Worm (Caenorhabditis elegans) whole organism, midembryonic: ENCODE measurements around the gene F55C12.2.

ENCODE experiments used
- T22C8.4 ChIP-seq: fragments of 200-800 bp; sonication (Bioruptor generic); IDR thresholded peaks from 2 replicates; pipeline ENCODE4 v1.3.6; 2022; ENCODE audit warnings: missing genetic modification characterization, missing compliant biosample characterization
- cog-1 ChIP-seq: sonication (generic microtip); optimal IDR thresholded peaks from 2 replicates; lab custom pipeline; 2016; ENCODE audit warnings: missing genetic modification characterization, missing compliant biosample characterization
- flt-1 ChIP-seq: fragments of 200-800 bp; sonication (Bioruptor generic); IDR thresholded peaks from 2 replicates; pipeline ENCODE4 v1.3.6; 2022; ENCODE audit warnings: missing genetic modification characterization, missing compliant biosample characterization
- klf-2 ChIP-seq: fragments of 200-800 bp; sonication (Bioruptor generic); conservative IDR thresholded peaks from 2 replicates; pipeline ENCODE4 v1.3.6; 2022; ENCODE audit warnings: missing genetic modification reagents, missing genetic modification characterization, missing compliant biosample characterization
- med-1 ChIP-seq: sonication (generic microtip); optimal IDR thresholded peaks from 2 replicates; lab custom pipeline; 2017; ENCODE audit warnings: missing genetic modification characterization, mild to moderate bottlenecking, missing compliant biosample characterization, antibody characterized with exemption, missing genetic modification reagents; ENCODE audit not compliant: insufficient read depth
- ref-1 ChIP-seq: fragments of 200-800 bp; sonication (Bioruptor generic); conservative IDR thresholded peaks from 2 replicates; pipeline ENCODE4 v1.3.6; 2022; ENCODE audit warnings: missing genetic modification reagents, missing genetic modification characterization, missing compliant biosample characterization
- tab-1 ChIP-seq: fragments of 200-800 bp; sonication (Bioruptor generic); IDR thresholded peaks from 2 replicates; pipeline ENCODE4 v1.3.6; 2022; ENCODE audit warnings: missing genetic modification characterization, missing compliant biosample characterization
- ztf-23 ChIP-seq: fragments of 200-800 bp; sonication (Bioruptor generic); IDR thresholded peaks from 2 replicates; pipeline ENCODE4 v1.3.6; 2022; ENCODE audit warnings: missing genetic modification reagents, missing genetic modification characterization, missing compliant biosample characterization
- ztf-29 ChIP-seq: fragments of 200-800 bp; sonication (Bioruptor generic); IDR thresholded peaks from 2 replicates; pipeline ENCODE4 v1.3.6; 2022; ENCODE audit warnings: missing genetic modification reagents, missing genetic modification characterization, missing compliant biosample characterization

Gene F55C12.2

DNA sequence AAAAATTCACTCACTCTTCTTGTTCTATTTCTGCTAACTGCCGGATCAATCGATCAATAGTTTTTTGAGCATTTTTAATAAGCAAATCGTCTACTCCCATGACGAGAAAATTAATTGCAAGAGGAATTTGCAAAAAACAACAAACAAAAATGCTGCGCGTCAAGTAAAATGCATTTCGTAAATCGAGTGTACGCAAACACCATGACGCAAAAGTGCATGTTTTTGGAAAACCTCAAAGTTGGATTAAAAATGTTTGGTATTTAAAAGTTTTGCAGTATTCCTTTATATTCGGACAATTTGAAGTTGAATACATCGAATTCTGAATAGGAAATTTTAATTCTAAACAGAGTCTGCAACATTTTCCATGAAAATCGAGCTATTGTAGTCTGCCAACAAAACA lies 37.4 kb upstream of the F55C12.2 start, which contains the start of gene ZK1248.19:
ZK1248.19 (minus strand) TSS at position 188 of the 400 bp plus-strand sequence.
- TF ChIP-seq T22C8.4 (GFP tag; lab: Robert Waterston, UW), result no peak
- no peak for TF ChIP-seq cog-1 (tag; lab: Kevin White, UChicago)
- TF ChIP-seq klf-2 (GFP tag; lab: Robert Waterston, UW), result no peak
- no peak for TF ChIP-seq tab-1 (GFP tag; lab: Robert Waterston, UW)
- no peak for TF ChIP-seq ref-1 (GFP tag; lab: Robert Waterston, UW)
- TF ChIP-seq med-1 (GFP tag; lab: Kevin White, UChicago), result no peak
- no peak for TF ChIP-seq ztf-29 (GFP tag; lab: Robert Waterston, UW)
- no peak for TF ChIP-seq ztf-23
- no peak for TF ChIP-seq flt-1

DNA sequence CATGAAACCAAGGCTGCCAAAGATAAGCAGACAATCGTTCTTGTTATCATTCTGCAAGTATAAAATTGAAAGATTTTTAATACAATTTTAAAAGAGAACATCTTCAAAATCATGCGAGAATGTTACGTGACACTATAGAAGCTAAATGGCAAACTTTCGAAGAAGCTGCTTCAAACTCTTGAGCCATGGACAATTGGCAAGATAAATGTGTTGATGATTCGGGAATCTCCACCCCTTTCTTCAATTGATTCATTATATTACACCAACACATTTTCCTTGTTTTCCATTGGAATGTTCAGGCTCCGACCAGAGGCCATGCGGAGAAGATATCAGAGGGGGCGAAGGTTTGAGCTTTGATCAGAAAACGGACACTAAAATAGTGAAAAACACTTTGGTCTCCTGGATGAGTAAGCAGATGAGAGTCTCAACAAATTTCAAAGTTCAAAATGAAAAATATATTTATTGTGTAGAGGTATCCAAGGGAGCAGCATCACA lies 35.5 kb upstream of the F55C12.2 start, which contains the start of gene lec-5:
lec-5 (minus strand) TSS at position 51 of the 495 bp plus-strand sequence.
- no peak for TF ChIP-seq med-1 (GFP tag; lab: Kevin White, UChicago)
- TF ChIP-seq T22C8.4 (GFP tag; lab: Robert Waterston, UW), result no peak
- TF ChIP-seq tab-1 (GFP tag; lab: Robert Waterston, UW), result no peak
- no peak for TF ChIP-seq cog-1 (tag; lab: Kevin White, UChicago)
- TF ChIP-seq ztf-29 (GFP tag; lab: Robert Waterston, UW), result no peak
- TF ChIP-seq ztf-23, result no peak
- no peak for TF ChIP-seq ref-1 (GFP tag; lab: Robert Waterston, UW)
- TF ChIP-seq klf-2 (GFP tag; lab: Robert Waterston, UW), result no peak
- TF ChIP-seq flt-1, result no peak

DNA sequence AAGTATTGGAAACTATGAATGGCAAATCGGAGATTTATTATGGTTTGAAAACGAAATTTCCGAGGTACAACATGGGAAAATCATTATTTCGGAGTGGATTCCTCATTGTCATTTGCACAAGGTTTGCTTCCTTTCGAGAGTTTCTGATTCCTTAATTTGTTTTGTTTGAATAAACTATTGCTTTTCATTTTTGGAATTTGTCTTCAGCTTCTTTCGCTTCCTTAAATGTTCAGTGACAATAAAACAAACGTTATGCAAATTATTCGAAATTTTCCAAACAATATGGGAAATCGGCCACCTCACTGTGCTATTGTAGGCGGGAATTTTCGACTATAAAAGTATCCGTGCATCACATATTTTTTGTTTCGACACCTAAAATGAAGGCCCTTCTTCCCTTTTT lies 34.7 kb upstream of the F55C12.2 start, which contains the start of gene nep-25:
nep-25 (plus strand) TSS at position 375 of the 400 bp plus-strand sequence.
- TF ChIP-seq klf-2 (GFP tag; lab: Robert Waterston, UW) (no peak), med-1 (GFP tag; lab: Kevin White, UChicago) (no peak), flt-1 (no peak)

DNA sequence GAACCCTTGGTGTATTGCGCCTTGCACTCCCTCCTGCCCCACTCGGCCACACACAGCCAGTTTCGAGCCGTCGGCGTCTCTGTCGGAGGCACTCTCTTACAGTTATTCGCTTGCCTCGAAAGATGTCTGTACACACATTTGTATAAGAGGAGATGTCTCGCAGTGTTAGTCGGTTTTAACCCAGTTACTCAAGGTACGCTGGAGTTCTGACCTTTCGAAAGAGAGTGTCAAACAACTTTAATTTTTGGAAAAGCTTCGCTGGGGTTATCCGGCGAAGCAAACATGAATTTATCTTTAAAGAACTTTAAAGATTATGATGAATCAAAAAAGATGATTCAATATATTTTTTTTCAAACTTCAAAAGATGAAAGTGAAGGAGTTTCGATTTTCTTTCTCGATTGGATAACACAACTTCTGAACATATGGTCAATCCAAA lies 31.9 kb upstream of the F55C12.2 start:
- TF ChIP-seq cog-1 (tag; lab: Kevin White, UChicago), result peak; percentile 99
- TF ChIP-seq T22C8.4 (GFP tag; lab: Robert Waterston, UW), result peak; percentile 74; the same call in 1 of the 2 replicates
- TF ChIP-seq tab-1 (GFP tag; lab: Robert Waterston, UW), result peak; percentile 61; the same call in 1 of the 2 replicates
- no peak for TF ChIP-seq ref-1 (GFP tag; lab: Robert Waterston, UW)
- TF ChIP-seq flt-1, result peak; percentile 90
- TF ChIP-seq klf-2 (GFP tag; lab: Robert Waterston, UW), result peak; percentile 53; the same call in 1 of the 2 replicates
- TF ChIP-seq med-1 (GFP tag; lab: Kevin White, UChicago), result peak; percentile 34
- TF ChIP-seq ztf-23, result peak; percentile 90
- peak; percentile 83 for TF ChIP-seq ztf-29 (GFP tag; lab: Robert Waterston, UW)

DNA sequence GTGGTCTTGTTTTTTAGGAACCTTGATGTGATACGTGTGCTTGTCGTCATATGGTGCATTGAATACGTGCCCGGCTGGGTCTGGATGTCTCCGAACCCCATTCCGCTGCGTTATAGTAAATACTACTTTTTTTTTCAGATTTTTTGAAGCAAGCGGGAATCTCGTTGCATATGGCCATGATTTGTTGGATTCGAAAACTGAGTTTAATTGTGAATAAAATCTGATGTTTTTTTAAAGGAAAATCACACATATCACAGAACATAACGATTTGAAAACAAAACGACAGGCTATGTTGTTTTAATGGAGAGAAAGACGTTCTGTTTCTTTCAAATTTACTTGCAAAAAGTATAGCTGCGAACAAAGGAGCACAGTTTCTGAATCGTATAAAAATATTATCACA lies 31.2 kb upstream of the F55C12.2 start, which contains the start of the genes ZK1248.17 and H41C03.3:
ZK1248.17 (minus strand) TSS at position 101 of the 400 bp plus-strand sequence.
H41C03.3 (plus strand) TSS at position 337 of the 400 bp plus-strand sequence.
- TF ChIP-seq flt-1 (no peak), tab-1 (GFP tag; lab: Robert Waterston, UW) (no peak), ref-1 (GFP tag; lab: Robert Waterston, UW) (no peak), ztf-23 (no peak), T22C8.4 (GFP tag; lab: Robert Waterston, UW) (no peak), med-1 (GFP tag; lab: Kevin White, UChicago) (no peak), ztf-29 (GFP tag; lab: Robert Waterston, UW) (no peak), klf-2 (GFP tag; lab: Robert Waterston, UW) (no peak), cog-1 (tag; lab: Kevin White, UChicago) (no peak)

DNA sequence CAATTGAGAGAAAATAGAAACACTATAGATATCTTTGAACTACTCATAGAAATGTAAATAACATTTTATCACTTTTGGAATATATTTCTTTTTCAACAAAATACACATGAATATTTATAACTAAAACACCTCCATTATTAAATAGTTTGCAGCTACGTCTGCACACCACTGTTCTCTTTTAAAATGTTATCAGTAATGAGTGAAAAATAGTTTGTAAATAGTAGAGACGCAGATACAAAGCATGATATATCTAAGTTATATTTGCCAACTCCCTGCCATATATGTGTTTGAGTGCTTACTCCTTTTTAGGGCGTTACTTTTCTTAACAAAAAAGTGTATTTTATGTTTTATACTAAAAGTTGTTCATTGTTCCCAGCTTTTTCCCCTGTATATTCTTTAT lies 30.4 kb upstream of the F55C12.2 start:
- TF ChIP-seq cog-1 (tag; lab: Kevin White, UChicago) (no peak), klf-2 (GFP tag; lab: Robert Waterston, UW) (no peak), ztf-23 (no peak), flt-1 (no peak)

DNA sequence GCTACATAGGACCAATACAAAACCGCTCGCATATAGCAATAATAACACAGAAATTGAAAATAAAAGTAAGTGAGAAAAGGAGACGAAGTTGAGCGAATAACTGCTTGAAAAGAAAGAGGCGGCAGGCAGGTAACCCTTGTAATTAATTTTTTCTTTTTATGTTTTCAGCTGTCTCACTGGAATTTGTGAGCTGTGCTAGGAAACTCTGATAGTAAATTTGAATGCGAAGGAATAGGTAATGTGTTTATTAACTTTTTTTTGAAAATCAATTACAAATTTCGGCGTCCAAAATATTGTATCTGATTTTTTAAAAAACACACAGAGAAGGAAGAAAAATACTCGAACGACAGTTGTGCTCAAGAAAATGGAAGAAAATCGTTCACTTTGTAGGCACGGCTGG lies 24.6 kb upstream of the F55C12.2 start, which contains the start of gene H41C03.2:
H41C03.2 (minus strand) TSS at position 101 of the 400 bp plus-strand sequence.
- TF ChIP-seq med-1 (GFP tag; lab: Kevin White, UChicago) (no peak), ztf-29 (GFP tag; lab: Robert Waterston, UW) (no peak), klf-2 (GFP tag; lab: Robert Waterston, UW) (no peak), cog-1 (tag; lab: Kevin White, UChicago) (no peak), T22C8.4 (GFP tag; lab: Robert Waterston, UW) (no peak), flt-1 (no peak), ztf-23 (no peak), ref-1 (GFP tag; lab: Robert Waterston, UW) (no peak), tab-1 (GFP tag; lab: Robert Waterston, UW) (no peak)

DNA sequence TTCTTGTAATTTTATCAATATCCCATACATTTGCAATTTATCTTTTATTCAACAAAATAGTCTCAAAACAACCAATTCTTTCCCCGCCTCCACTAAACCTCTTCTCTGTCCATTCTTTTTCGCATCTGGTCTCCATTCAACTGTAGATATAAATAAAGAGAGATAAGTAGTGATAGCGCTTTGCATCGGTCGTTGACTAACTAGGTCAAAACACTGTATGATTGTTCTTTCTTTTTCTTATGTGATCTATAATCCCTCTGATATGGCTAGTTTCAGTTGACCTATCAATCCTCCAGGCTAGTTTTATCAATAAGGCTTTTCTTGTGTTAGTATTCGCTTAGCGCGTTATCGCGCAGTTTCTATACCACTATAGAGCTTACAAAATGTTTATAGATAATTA lies 23.4 kb upstream of the F55C12.2 start:
- TF ChIP-seq ztf-23, result no peak
- TF ChIP-seq ztf-29 (GFP tag; lab: Robert Waterston, UW), result no peak
- TF ChIP-seq cog-1 (tag; lab: Kevin White, UChicago), result no peak
- no peak for TF ChIP-seq T22C8.4 (GFP tag; lab: Robert Waterston, UW)
- no peak for TF ChIP-seq ref-1 (GFP tag; lab: Robert Waterston, UW)
- TF ChIP-seq klf-2 (GFP tag; lab: Robert Waterston, UW), result no peak
- TF ChIP-seq med-1 (GFP tag; lab: Kevin White, UChicago), result no peak
- TF ChIP-seq flt-1, result no peak
- TF ChIP-seq tab-1 (GFP tag; lab: Robert Waterston, UW), result no peak

DNA sequence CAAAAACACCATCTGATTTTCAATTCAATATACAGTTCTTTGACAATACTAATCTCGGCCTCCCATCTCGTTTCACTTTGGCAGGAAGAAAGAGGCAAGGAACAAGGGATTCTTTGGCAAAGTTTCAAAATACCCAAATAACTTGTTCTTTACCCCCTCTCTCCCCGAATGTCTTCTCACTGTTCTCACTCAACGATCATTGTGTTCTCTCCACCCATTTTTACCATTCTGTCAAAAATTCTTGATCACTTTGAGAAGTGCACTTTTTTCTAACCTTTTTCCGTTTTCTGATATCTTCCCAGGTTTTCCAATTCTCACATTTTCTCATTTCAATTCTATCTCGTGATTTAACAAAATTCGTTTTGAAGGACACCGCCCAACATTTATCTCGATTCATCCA lies 22.5 kb upstream of the F55C12.2 start, which contains the start of gene H41C03.1:
H41C03.1 (plus strand) TSS at position 301 of the 400 bp plus-strand sequence.
- no peak for TF ChIP-seq cog-1 (tag; lab: Kevin White, UChicago)
- TF ChIP-seq med-1 (GFP tag; lab: Kevin White, UChicago), result no peak
- TF ChIP-seq klf-2 (GFP tag; lab: Robert Waterston, UW), result no peak
- TF ChIP-seq tab-1 (GFP tag; lab: Robert Waterston, UW), result no peak
- no peak for TF ChIP-seq flt-1
- no peak for TF ChIP-seq ztf-23
